Fruit fly (Drosophila melanogaster) S2 (cell line): ENCODE measurements around the gene Rab7.

Source experiments
- CG8478 ChIP-seq: fragments of >200 bp; optimal IDR thresholded peaks from 2 replicates; lab custom pipeline; 2018
- CTCF ChIP-seq, 2 experiments: fragments of >200 bp; optimal IDR thresholded peaks; 2 replicates each; lab custom pipeline; 2018

dm6 chr3R:23943843-23944356, 48.9 kb upstream of the Rab7 start:
- TF ChIP-seq CG8478 (lab: Kevin White, UChicago) (no peak), CTCF (optimal IDR thresholded peaks at IDR 0.05; lab: Kevin White, UChicago) (no peak)
